Fruit fly (Drosophila melanogaster) Kc167 (cell line): ENCODE measurements around the gene CG32112.

Source experiments
- Myc ChIP-seq: fragments of >200 bp; optimal IDR thresholded peaks from 2 replicates; lab custom pipeline; 2017; ENCODE audit warnings: missing external identifiers
- Sin3A ChIP-seq: fragments of >200 bp; optimal IDR thresholded peaks from 2 replicates; lab custom pipeline; 2018; ENCODE audit warnings: missing external identifiers
- h ChIP-seq: fragments of >200 bp; optimal IDR thresholded peaks from 3 replicates; lab custom pipeline; 2018; ENCODE audit warnings: missing external identifiers
- insv ChIP-seq: fragments of >200 bp; optimal IDR thresholded peaks from 3 replicates; lab custom pipeline; 2018; ENCODE audit warnings: missing external identifiers
- psq ChIP-seq: fragments of >200 bp; optimal IDR thresholded peaks from 2 replicates; lab custom pipeline; 2017; ENCODE audit warnings: missing external identifiers
- ttk ChIP-seq: sonication (Bioruptor generic); optimal IDR thresholded peaks from 2 replicates; lab custom pipeline; 2017; ENCODE audit warnings: missing external identifiers

CG32112 gene

DNA sequence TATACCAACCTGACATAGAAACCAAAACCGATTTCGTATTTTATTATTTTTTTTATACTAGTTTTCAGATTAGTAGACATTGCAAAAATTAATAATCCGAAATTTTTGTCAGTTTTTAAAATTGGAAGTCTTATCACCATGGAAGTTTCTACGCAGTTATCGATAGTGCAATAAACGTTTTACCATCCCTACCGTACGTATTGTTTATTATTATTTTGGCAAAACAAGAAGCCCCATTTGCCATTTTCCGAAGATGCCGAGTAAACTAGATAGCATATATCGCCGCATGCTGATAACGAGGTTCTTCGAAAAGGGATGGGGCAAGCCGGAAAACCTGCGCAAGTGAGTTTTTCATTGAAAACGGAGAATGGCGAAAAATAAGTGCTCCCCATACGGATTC lies at the start of gene CG32112:
TSS of gene CG32112 (plus strand) at position 111 of the 400 bp plus-strand sequence.
- TF ChIP-seq h (lab: Kevin White, UChicago), result no peak
- TF ChIP-seq ttk (lab: Kevin White, UChicago), result no peak
- no peak for TF ChIP-seq Sin3A
- no peak for TF ChIP-seq Myc (lab: Kevin White, UChicago)
- TF ChIP-seq psq (lab: Kevin White, UChicago), result no peak
- TF ChIP-seq insv (lab: Kevin White, UChicago), result no peak

DNA sequence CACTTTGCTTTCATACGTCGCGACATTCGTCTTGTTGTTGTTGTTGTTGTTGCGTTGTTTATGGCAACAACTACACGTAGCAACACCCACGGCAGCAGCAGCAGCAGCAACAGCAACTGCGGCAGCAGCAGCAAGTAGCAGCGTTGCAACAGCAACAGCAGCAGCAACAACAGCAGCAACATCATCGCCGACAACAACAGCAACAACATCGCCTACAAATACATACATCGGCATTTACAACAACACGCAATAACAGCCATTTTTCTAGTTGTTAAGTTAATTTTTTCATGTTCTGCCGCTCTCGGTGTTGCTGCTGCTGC lies 49.0 kb upstream of the CG32112 start:
- TF ChIP-seq ttk (lab: Kevin White, UChicago) (no peak), psq (lab: Kevin White, UChicago) (no peak), insv (lab: Kevin White, UChicago) (no peak), Sin3A (no peak), h (lab: Kevin White, UChicago) (no peak), Myc (lab: Kevin White, UChicago) (no peak)

DNA sequence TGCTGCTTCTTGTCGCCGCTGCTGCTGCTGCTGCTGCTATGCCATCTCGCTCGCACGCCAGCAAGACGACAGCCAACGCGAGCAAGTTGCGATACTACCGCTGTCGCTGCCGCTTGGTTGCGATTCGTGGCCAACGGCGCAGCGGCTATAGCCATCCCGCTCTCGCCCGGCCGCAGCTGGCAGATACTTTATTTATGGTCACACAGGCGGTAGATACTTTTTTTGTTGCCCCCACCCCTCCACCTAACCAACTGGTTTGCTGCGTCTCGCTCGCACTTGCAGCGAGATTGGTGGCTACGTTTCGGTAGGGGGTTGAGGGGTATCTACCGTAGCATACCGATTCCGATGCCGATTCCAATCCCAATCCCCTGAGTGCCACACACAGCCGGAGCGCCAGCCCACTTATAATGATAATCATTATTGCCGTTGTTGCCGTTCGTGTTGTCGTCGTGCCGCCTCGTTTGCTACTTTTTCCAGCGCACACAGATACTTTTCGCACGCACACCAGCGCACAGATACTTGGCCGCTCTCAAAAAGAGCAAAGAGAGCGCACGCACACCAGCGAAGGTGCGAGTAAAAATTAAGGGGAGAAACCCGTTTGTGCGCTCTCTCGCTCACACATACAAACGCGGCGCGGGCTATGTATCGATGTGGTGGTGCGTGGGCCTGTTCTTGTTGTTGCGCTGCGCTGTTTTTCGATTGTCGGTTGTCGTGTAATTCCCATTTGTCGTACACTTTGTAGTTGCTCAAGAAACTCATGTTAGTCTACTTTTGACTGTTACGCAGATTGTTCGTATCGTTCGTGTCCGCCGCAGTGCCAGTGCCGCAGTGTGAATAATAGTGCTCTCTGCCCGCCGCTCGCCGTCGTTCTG lies 48.4 kb upstream of the CG32112 start, which contains the start of gene mirr:
TSS of gene mirr (plus strand) at position 759 of the 872 bp plus-strand sequence.
- no peak for TF ChIP-seq h (lab: Kevin White, UChicago)
- TF ChIP-seq insv (lab: Kevin White, UChicago), result no peak
- TF ChIP-seq ttk (lab: Kevin White, UChicago), result no peak
- no peak for TF ChIP-seq Myc (lab: Kevin White, UChicago)
- no peak for TF ChIP-seq Sin3A
- TF ChIP-seq psq (lab: Kevin White, UChicago), result no peak

DNA sequence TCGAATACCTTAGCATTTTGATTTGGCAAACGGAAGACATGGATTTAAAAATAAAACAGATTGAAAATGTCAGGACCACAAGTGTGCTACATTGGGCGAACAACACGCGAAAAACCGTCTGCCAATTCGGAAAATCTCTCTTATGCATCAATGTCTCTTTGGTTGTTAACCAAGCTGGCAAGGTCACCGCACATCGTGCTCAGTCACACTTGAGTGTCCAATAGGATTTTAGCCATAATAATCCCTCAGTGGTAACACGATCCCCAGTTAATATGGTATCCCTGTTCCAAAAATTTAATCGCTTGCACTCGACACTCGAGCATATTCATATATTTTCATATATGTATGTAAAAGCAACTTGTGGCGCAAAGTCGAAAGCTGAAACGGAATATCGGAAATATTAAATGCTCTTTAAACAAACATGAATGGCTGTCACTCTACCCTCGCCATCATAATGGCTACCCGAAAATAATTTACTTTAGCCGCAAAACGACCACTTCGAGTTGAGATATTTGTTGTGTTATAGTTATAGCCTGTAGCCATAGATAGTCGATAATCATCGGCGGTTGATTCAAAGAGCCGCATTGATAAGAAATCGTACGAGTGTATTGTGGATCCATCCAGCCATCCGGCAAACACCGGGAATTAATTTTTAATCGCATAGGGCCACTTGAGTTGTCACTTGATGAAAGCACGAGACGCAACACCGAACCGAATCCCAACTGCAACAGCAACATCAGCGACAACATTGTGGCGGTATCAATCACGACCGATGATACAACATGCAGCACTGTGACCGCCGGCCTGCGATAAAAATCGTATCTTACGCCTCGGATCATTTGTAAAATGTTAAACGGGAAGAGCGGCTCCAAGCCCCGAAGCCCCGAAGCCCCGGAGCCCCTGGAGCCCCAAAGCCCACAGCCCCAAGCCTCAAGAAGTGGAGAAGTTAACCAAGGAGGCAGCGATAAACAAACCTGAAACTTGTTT lies 46.7 kb upstream of the CG32112 start:
- no peak for TF ChIP-seq ttk (lab: Kevin White, UChicago)
- TF ChIP-seq psq (lab: Kevin White, UChicago), result no peak
- no peak for TF ChIP-seq insv (lab: Kevin White, UChicago)
- no peak for TF ChIP-seq Myc (lab: Kevin White, UChicago)
- no peak for TF ChIP-seq Sin3A
- TF ChIP-seq h (lab: Kevin White, UChicago), result no peak

DNA sequence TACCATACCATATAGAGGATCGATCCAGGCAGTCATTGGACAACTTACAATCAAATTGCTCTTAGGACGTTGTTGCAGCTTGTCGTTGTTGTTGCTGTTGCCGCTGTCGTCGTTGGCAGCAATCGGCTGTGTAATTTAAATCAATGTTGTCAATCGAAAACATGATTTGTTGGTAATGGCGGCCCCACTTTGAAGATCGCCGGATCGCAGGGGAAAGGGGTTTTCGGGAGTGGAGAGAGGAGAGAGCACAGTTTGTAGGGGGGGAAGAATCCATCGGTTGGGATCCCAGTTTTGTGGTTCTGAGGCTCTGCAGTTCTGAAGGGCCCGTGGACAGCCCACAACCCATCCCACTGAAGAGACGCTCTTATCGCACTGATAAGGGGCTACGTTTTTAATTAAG lies 45.8 kb upstream of the CG32112 start:
- TF ChIP-seq psq (lab: Kevin White, UChicago) (no peak), Myc (lab: Kevin White, UChicago) (no peak), insv (lab: Kevin White, UChicago) (no peak), h (lab: Kevin White, UChicago) (no peak), ttk (lab: Kevin White, UChicago) (no peak), Sin3A (no peak)

DNA sequence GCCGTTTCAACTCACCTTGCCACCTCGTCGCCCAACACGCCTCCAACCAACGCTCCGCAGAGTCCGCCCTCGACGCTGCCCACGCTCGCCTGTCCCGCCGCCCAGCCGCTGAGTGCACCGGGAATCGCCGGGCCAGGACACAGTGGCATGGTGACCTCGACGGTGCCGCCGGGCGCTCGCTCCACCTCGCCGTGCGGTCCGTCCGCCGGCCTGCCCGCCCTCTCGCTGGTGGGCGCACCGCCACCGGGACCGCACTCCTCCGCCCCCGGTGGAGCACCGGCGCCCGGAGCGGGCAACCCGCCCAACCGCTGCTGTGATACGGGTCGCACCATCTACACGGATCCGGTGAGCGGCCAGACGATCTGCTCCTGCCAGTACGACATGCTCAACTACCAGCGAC lies 45.0 kb upstream of the CG32112 start:
- TF ChIP-seq Sin3A, result no peak
- TF ChIP-seq ttk (lab: Kevin White, UChicago), result no peak
- no peak for TF ChIP-seq h (lab: Kevin White, UChicago)
- no peak for TF ChIP-seq insv (lab: Kevin White, UChicago)
- no peak for TF ChIP-seq psq (lab: Kevin White, UChicago)
- TF ChIP-seq Myc (lab: Kevin White, UChicago), result no peak

DNA sequence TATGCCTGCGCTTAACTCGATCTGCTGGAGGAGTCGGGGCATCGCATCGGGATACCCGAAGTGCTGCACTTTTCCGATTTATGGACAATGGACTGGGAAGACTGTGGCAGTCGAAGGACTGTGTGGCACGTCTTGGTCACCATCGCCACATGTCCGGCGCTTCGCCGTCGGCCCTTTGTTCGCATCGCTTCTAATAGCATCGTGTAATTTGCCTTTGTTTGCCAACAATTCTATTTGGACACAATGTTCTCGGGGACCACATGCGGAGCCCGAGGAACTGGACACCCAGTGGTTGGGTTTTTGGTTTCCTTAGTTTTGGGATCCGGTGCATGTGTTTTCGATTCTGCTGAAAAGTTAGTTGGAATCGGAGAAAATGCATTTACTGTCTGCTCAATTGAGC lies 44.0 kb upstream of the CG32112 start:
- TF ChIP-seq Sin3A, result no peak
- no peak for TF ChIP-seq h (lab: Kevin White, UChicago)
- no peak for TF ChIP-seq psq (lab: Kevin White, UChicago)
- TF ChIP-seq insv (lab: Kevin White, UChicago), result no peak
- no peak for TF ChIP-seq ttk (lab: Kevin White, UChicago)
- TF ChIP-seq Myc (lab: Kevin White, UChicago), result no peak

DNA sequence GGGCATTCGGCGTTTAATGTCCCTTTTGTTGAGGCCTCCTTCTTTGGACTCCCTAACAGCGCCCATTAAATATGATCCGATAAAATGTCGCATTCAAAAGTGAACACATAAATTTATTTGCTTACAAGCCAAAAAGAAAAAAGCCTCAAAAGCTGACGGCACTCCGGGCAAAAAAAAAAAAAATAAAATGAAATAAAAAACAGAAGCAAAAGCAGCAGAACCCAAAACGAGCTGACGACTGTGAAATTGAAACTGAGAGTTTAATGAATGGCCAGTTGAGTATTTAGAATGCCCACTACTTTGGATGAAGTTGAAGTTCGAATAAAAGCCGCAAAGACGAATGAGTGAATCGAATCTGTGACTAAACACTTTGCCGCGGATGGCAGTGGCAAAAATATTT lies 43.3 kb upstream of the CG32112 start:
- TF ChIP-seq insv (lab: Kevin White, UChicago) (no peak), ttk (lab: Kevin White, UChicago) (no peak)

DNA sequence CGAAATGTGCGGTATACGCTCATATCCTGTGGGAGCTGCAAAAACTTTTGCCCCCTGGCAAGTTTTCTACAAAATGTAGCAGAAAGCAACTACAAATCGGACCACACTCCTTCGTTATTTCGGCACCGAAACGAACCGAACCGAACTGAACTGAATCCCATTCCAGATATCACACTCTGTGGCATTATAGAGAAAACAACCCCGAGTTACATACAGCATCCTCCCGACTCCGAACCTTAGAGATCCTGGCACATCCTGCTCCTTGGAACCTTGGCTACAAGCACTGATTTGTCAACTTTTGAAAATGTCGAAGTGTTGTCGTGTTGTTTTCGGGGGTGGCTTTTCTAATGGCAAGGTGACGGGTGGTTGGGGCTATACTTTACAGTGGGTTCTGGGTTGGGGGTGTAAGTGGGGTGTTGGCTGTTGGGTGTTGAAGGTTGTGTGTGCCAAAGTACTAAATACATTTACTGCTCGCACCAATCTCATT lies 41.0 kb upstream of the CG32112 start:
- TF ChIP-seq insv (lab: Kevin White, UChicago), result no peak
- TF ChIP-seq ttk (lab: Kevin White, UChicago), result no peak
- TF ChIP-seq psq (lab: Kevin White, UChicago), result no peak
- no peak for TF ChIP-seq Myc (lab: Kevin White, UChicago)
- no peak for TF ChIP-seq h (lab: Kevin White, UChicago)
- no peak for TF ChIP-seq Sin3A

DNA sequence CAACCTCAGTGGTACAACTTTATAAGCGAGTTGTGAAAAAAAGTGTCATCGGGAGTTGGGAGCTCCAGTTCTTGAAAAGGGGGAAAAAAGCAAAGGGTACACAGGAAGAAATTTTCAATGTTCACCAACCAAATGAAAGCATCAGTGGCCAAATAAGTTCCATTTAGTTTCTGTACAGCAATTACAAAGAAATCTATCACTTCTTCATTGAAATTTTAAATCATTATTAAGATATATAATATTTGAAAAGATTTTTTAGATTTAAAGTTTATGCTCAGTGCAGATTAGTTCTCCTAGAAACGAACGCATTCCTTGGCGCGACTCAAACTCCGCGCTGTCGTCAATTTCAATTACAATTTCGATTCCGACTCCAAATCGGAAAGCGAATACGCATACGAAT lies 40.2 kb upstream of the CG32112 start:
- TF ChIP-seq psq (lab: Kevin White, UChicago) (no peak), Sin3A (no peak), insv (lab: Kevin White, UChicago) (no peak), h (lab: Kevin White, UChicago) (no peak)

DNA sequence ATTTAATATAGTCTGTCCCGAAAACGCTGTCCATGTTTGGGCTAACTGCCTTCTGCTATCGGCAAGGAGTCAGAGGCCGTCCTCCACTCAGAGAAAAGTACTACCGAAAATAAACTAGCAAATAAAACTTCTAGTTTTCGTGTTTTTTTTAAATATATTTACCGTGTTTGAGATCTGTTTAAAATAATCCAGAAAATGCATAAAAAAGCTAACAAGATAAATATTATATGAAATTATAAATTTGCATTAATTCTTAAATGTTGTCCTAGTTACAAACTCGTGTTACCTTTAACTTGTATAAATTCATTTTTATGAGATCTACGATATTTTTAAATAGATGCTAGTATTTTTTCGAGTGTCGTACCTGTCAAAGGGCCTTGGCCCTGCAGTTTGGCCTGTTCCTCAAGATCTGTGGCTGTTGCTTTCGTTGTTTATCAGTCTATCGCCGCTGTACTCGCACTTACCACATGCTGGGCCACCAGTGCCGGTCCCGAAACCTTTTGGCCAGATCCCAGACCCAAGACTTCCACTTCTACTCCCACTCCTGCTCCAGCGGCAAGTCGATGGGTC lies 38.0 kb upstream of the CG32112 start:
- TF ChIP-seq Sin3A, result no peak
- no peak for TF ChIP-seq Myc (lab: Kevin White, UChicago)
- no peak for TF ChIP-seq psq (lab: Kevin White, UChicago)
- no peak for TF ChIP-seq ttk (lab: Kevin White, UChicago)
- TF ChIP-seq insv (lab: Kevin White, UChicago), result no peak
- TF ChIP-seq h (lab: Kevin White, UChicago), result no peak
